Fruit fly (Drosophila melanogaster): Measurements from ENCODE around the gene SmydA-4.

Gene SmydA-4

DNA sequence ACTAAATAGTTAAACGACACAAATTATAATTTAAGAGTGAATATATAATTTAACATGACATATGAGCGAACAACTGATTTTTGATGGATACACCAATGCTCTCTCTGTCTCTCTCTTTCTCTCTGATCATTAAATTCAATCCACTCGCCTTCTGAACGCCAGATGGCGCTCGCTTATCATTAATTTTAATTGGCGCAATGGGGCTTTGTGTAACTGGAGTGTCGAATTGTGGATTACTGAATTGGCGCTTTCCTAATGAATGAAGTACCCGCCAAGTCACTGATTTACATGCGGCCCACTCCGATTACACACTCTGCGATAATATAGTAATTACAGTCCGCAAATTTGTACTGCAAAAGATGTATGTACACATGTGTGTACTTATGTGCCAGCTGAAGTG lies 37.3 kb downstream of the SmydA-4 start (continued):
- peak; percentile 19 for TF ChIP-seq CG10979 (tag; optimal IDR thresholded peaks at IDR 0.05)
- no peak for TF ChIP-seq CG14014 (GFP tag; IDR thresholded peaks at IDR 0.05)
- TF ChIP-seq CoRest (tag; optimal IDR thresholded peaks at IDR 0.05), result no peak

DNA sequence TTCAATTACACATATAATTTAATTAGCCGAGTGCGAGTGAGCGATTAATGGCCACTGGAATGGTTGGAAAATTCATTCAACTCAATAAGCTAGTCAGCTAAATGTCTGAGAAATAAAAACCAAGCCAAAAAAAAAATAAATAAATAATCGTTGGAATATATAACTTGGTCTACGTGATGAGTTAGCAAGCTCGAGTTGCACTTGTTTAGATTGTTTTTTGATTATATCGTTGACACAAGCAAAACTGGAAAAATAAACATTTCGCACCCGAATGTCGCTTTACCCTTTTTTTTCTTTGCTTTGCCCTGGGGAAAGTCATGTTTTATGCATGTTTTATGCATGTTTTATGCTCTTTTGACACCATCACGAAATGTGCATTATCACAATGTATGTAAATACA lies 38.5 kb downstream of the SmydA-4 start:
- no peak for TF ChIP-seq slou (GFP tag; optimal IDR thresholded peaks at IDR 0.05)
- TF ChIP-seq Neu2 (GFP tag; optimal IDR thresholded peaks at IDR 0.05; ENCODE audit: borderline replicate concordance), result no peak

DNA sequence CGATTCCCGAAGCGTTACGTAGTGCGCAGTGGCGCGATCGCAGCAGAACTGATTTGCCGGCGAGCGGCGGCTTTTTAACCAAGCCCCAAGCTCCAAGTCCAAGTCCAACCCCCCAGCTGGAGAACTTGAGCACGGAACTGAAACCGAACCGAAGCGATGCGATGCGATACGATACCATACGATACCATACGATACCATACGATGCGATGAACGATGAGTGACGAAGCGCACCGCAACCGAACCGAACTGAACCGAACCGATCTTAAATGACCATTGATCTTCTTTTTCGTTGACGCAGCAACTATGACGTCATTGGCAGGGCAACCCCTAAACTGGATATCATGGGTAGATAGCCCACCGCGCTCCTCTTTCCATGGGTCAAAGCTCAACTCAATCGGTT lies 41.7 kb downstream of the SmydA-4 start, which contains the start of gene sev:
sev (minus strand) TSS at position 50 of the 400 bp plus-strand sequence.
- TF ChIP-seq BEAF-32 (GFP tag; optimal IDR thresholded peaks at IDR 0.05) (peak; percentile 23), Med (GFP tag) (peak; percentile 16), CG6683 (GFP tag; optimal IDR thresholded peaks at IDR 0.05) (no peak), CG7357 (GFP tag; IDR thresholded peaks at IDR 0.05) (no peak), CG15514 (GFP tag; optimal IDR thresholded peaks at IDR 0.05) (peak; percentile 36), Deaf1 (tag; optimal IDR thresholded peaks at IDR 0.05) (peak; percentile 78), fd102C (GFP tag; optimal IDR thresholded peaks at IDR 0.05) (no peak), Meics (GFP tag; optimal IDR thresholded peaks at IDR 0.05) (peak; percentile 75)

- TF ChIP-seq Med (GFP tag) (peak; percentile 74), Sry-β (GFP tag; optimal IDR thresholded peaks at IDR 0.05) (no peak), CG15696 (tag; optimal IDR thresholded peaks at IDR 0.05) (no peak), ftz-f1 (GFP tag; optimal IDR thresholded peaks at IDR 0.05) (no peak), Sox102F (GFP tag; optimal IDR thresholded peaks at IDR 0.05) (peak; percentile 29), sob (GFP tag; IDR thresholded peaks at IDR 0.05) (0 out of 2 replicates have a peak, but pooled peaks have one; percentile 12), CG5180 (GFP tag; optimal IDR thresholded peaks at IDR 0.05) (no peak), CG6654 (GFP tag; optimal IDR thresholded peaks at IDR 0.05) (no peak), ci (GFP tag; IDR thresholded peaks at IDR 0.05) (peak; percentile 43; the same call in 1 of the 3 replicates), CG18599 (GFP tag; optimal IDR thresholded peaks at IDR 0.05) (no peak), Blimp-1 (GFP tag; optimal IDR thresholded peaks at IDR 0.05) (peak; percentile 17), Ets97D (GFP tag; optimal IDR thresholded peaks at IDR 0.05) (peak; percentile 78), CTCF (GFP tag; optimal IDR thresholded peaks at IDR 0.05) (peak; percentile 6), sens (GFP tag) (peak; percentile 63), zen (tag; optimal IDR thresholded peaks at IDR 0.05) (no peak), gem (tag; optimal IDR thresholded peaks at IDR 0.05) (peak; percentile 37), ken (GFP tag; IDR thresholded peaks at IDR 0.05) (0 out of 3 replicates have a peak, but pooled peaks have one; percentile 22), disco-r (GFP tag; optimal IDR thresholded peaks at IDR 0.05) (no peak), CG12155 (GFP tag; optimal IDR thresholded peaks at IDR 0.05) (no peak), Hmr (GFP tag; optimal IDR thresholded peaks at IDR 0.05) (peak; percentile 0), CG7786 (GFP tag; optimal IDR thresholded peaks at IDR 0.05) (no peak), CG17328 (GFP tag; IDR thresholded peaks at IDR 0.05) (0 out of 2 replicates have a peak, but pooled peaks have one; percentile 27), CG8290 (GFP tag; optimal IDR thresholded peaks at IDR 0.05) (no peak), CG8290 (tag; optimal IDR thresholded peaks at IDR 0.05) (peak in 1 of 2 experiments; percentile 1), tup (GFP tag; optimal IDR thresholded peaks at IDR 0.05) (no peak), klu (GFP tag; IDR thresholded peaks at IDR 0.05) (no peak), croc (GFP tag; conservative IDR thresholded peaks at IDR 0.05) (no peak), mld (GFP tag; IDR thresholded peaks at IDR 0.05; ENCODE audit: partially characterized antibody) (no peak), kay (GFP tag; optimal IDR thresholded peaks at IDR 0.05) (peak; percentile 80), lab (GFP tag; optimal IDR thresholded peaks at IDR 0.05) (peak; percentile 13), NFAT (GFP tag; IDR thresholded peaks at IDR 0.05) (no peak), CG9437 (GFP tag; optimal IDR thresholded peaks at IDR 0.05) (no peak), CG4404 (GFP tag; IDR thresholded peaks at IDR 0.05) (no peak), pan (optimal IDR thresholded peaks at IDR 0.05) (no peak), pan (GFP tag; optimal IDR thresholded peaks at IDR 0.05 in 1 of 2, IDR thresholded peaks at IDR 0.05 in 1 of 2) (peak in 1 of 2 experiments; percentile 42)
These were observed 42.8 kb downstream of the SmydA-4 start for dm6 chrX:11087384-11087783.
